Worm (Caenorhabditis elegans) whole organism, mixed stage, embryonic: ENCODE measurements around the gene T26G10.3.

ENCODE experiments used
- M03D4.4 ChIP-seq: sonication (generic microtip); optimal IDR thresholded peaks from 2 replicates; lab custom pipeline; 2017; ENCODE audit warnings: mild to moderate bottlenecking, missing genetic modification characterization, missing compliant biosample characterization
- ceh-39 ChIP-seq: fragments of 150-350 bp; optimal IDR thresholded peaks from 2 replicates; lab custom pipeline; 2014; ENCODE audit warnings: missing biosample characterization, missing genetic modification characterization
- ceh-43 ChIP-seq: fragments of 200-800 bp; sonication (Bioruptor generic); optimal IDR thresholded peaks from 2 replicates; lab custom pipeline; 2018; ENCODE audit warnings: mild to moderate bottlenecking, missing genetic modification characterization, moderate library complexity, missing compliant biosample characterization
- ceh-83 ChIP-seq: fragments of 200-800 bp; sonication (Bioruptor generic); optimal IDR thresholded peaks from 2 replicates; lab custom pipeline; 2018; ENCODE audit warnings: mild to moderate bottlenecking, missing genetic modification characterization, missing compliant biosample characterization
- ces-1 ChIP-seq: fragments of 150-350 bp; optimal IDR thresholded peaks from 2 replicates; lab custom pipeline; 2014; ENCODE audit warnings: missing biosample characterization, missing genetic modification reagents, missing genetic modification characterization
- cnd-1 ChIP-seq: fragments of 200-800 bp; sonication (Bioruptor generic); optimal IDR thresholded peaks from 2 replicates; lab custom pipeline; 2018; ENCODE audit warnings: mild to moderate bottlenecking, missing genetic modification characterization, missing compliant biosample characterization
- drap-1 ChIP-seq: fragments of 200-800 bp; sonication (Bioruptor generic); optimal IDR thresholded peaks from 3 replicates; lab custom pipeline; 2018; ENCODE audit warnings: mild to moderate bottlenecking, missing genetic modification characterization, missing compliant biosample characterization
- elt-1 ChIP-seq: sonication (generic microtip); optimal IDR thresholded peaks from 2 replicates; lab custom pipeline; 2017; ENCODE audit warnings: missing genetic modification characterization, mild to moderate bottlenecking, missing compliant biosample characterization, antibody characterized with exemption, moderate library complexity, borderline replicate concordance; ENCODE audit not compliant: insufficient read depth
- elt-3 ChIP-seq: fragments of 150-350 bp; optimal IDR thresholded peaks from 2 replicates; lab custom pipeline; 2014; ENCODE audit warnings: missing biosample characterization, missing genetic modification characterization
- ham-2 ChIP-seq: fragments of 200-800 bp; sonication (Bioruptor generic); optimal IDR thresholded peaks from 2 replicates; lab custom pipeline; 2018; ENCODE audit warnings: mild to moderate bottlenecking, missing genetic modification characterization, missing compliant biosample characterization
- hlh-1 ChIP-seq: fragments of 150-350 bp; optimal IDR thresholded peaks from 2 replicates; lab custom pipeline; 2014; ENCODE audit warnings: missing biosample characterization, missing genetic modification reagents, missing genetic modification characterization
- lin-32 ChIP-seq: fragments of 200-800 bp; sonication (Bioruptor generic); optimal IDR thresholded peaks from 2 replicates; lab custom pipeline; 2018; ENCODE audit warnings: mild to moderate bottlenecking, missing genetic modification characterization, missing compliant biosample characterization
- lsy-2 ChIP-seq: fragments of 150-350 bp; optimal IDR thresholded peaks from 2 replicates; lab custom pipeline; 2014; ENCODE audit warnings: missing biosample characterization, missing genetic modification characterization
- mab-5 ChIP-seq: fragments of 150-350 bp; optimal IDR thresholded peaks from 2 replicates; lab custom pipeline; 2014; ENCODE audit warnings: missing biosample characterization, missing genetic modification characterization
- mep-1 ChIP-seq: fragments of 150-350 bp; optimal IDR thresholded peaks from 2 replicates; lab custom pipeline; 2017; ENCODE audit warnings: missing biosample characterization, missing genetic modification reagents, missing genetic modification characterization, inconsistent platforms
- mls-2 ChIP-seq: sonication (generic microtip); optimal IDR thresholded peaks from 2 replicates; lab custom pipeline; 2016; ENCODE audit warnings: mild to moderate bottlenecking, missing genetic modification characterization, moderate library complexity, missing compliant biosample characterization
- nhr-12 ChIP-seq: fragments of 150-350 bp; optimal IDR thresholded peaks from 2 replicates; lab custom pipeline; 2014; ENCODE audit warnings: missing biosample characterization, missing genetic modification characterization
- nhr-2 ChIP-seq: fragments of 150-350 bp; optimal IDR thresholded peaks from 2 replicates; lab custom pipeline; 2014; ENCODE audit warnings: missing biosample characterization, missing genetic modification characterization
- nhr-237 ChIP-seq: fragments of 150-350 bp; optimal IDR thresholded peaks from 2 replicates; lab custom pipeline; 2014; ENCODE audit warnings: missing biosample characterization, missing genetic modification characterization
- nhr-28 ChIP-seq: fragments of 150-350 bp; optimal IDR thresholded peaks from 2 replicates; lab custom pipeline; 2014; ENCODE audit warnings: missing biosample characterization, missing genetic modification characterization
- pha-4 ChIP-seq: fragments of 150-350 bp; optimal IDR thresholded peaks from 2 replicates; lab custom pipeline; 2018; ENCODE audit warnings: missing biosample characterization, missing genetic modification reagents, missing genetic modification characterization
- sem-2 ChIP-seq: fragments of 200-800 bp; sonication (Bioruptor generic); optimal IDR thresholded peaks from 2 replicates; lab custom pipeline; 2018; ENCODE audit warnings: mild to moderate bottlenecking, missing genetic modification characterization, missing compliant biosample characterization
- snpc-4 ChIP-seq: fragments of 150-350 bp; optimal IDR thresholded peaks from 2 replicates; lab custom pipeline; 2014; ENCODE audit warnings: missing biosample characterization, missing genetic modification characterization
- sptf-1 ChIP-seq: sonication (generic microtip); optimal IDR thresholded peaks from 2 replicates; lab custom pipeline; 2017; ENCODE audit warnings: mild to moderate bottlenecking, missing genetic modification characterization, moderate library complexity, missing compliant biosample characterization
- tbx-8 ChIP-seq: fragments of 200-800 bp; sonication (Bioruptor generic); optimal IDR thresholded peaks from 2 replicates; lab custom pipeline; 2018; ENCODE audit warnings: mild to moderate bottlenecking, missing genetic modification characterization, moderate library complexity, missing compliant biosample characterization
- unc-120 ChIP-seq: sonication (generic microtip); optimal IDR thresholded peaks from 2 replicates; lab custom pipeline; 2017; ENCODE audit warnings: missing genetic modification characterization, missing compliant biosample characterization; ENCODE audit not compliant: poor library complexity, severe bottlenecking
- unc-62 ChIP-seq: fragments of 150-350 bp; optimal IDR thresholded peaks from 2 replicates; lab custom pipeline; 2014; ENCODE audit warnings: missing biosample characterization, missing genetic modification reagents, missing genetic modification characterization
- zip-8 ChIP-seq: fragments of 150-350 bp; optimal IDR thresholded peaks from 2 replicates; lab custom pipeline; 2014; ENCODE audit warnings: missing biosample characterization, missing genetic modification characterization
- ztf-11 ChIP-seq: fragments of 150-350 bp; optimal IDR thresholded peaks from 2 replicates; lab custom pipeline; 2014; ENCODE audit warnings: missing biosample characterization, missing genetic modification characterization

T26G10.3 gene

ce11 chrIII:9393114-9393780 is 20.0 kb downstream of the T26G10.3 start, which contains the start of the genes gpr-2 and rgr-1:
TSS of gene gpr-2 (minus strand) at chrIII:9393164.
TSS of gene rgr-1 (plus strand) at chrIII:9393730.
- TF ChIP-seq lsy-2 (tag; lab: Kevin White, UChicago) (peak; percentile 20), ces-1 (GFP tag; lab: Kevin White, UChicago) (peak; percentile 45), tbx-8 (GFP tag; lab: Kevin White, UChicago) (no peak), mep-1 (tag; lab: Kevin White, UChicago) (peak; percentile 13), pha-4 (tag; lab: Kevin White, UChicago) (peak; percentile 18)

DNA sequence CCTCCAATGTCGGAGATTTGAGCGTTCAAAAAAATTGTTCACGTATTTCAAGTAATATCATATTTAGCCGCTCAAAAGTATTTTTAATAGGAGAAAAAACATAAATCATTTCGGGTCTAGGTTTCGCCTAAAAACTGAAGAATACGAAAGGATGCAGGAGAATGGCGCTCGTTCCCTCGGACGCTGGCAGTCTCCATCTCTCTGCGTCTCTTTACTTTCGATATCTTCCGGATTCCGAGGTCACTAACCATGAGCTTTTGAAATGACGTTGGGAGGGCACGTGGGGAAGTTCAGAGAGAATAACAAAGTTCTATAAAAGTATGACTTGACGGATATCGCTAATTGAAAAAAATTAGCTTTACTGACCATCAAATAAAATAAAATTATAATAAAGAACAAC is 22.3 kb downstream of the T26G10.3 start:
- no peak for TF ChIP-seq drap-1 (GFP tag; lab: Kevin White, UChicago)
- TF ChIP-seq zip-8 (tag; lab: Kevin White, UChicago), result no peak

ce11 chrIII:9390007-9390406 is 23.2 kb downstream of the T26G10.3 start, which contains the start of gene slc-17.2:
TSS of gene slc-17.2 (minus strand) at chrIII:9390107.
- TF ChIP-seq zip-8 (tag; lab: Kevin White, UChicago) (no peak), ceh-43 (GFP tag; lab: Kevin White, UChicago) (no peak), cnd-1 (no peak), nhr-28 (tag; lab: Kevin White, UChicago) (no peak), ztf-11 (tag; lab: Kevin White, UChicago) (no peak), sem-2 (GFP tag; lab: Kevin White, UChicago) (no peak), ces-1 (GFP tag; lab: Kevin White, UChicago) (no peak), ceh-83 (GFP tag; lab: Kevin White, UChicago) (no peak), sptf-1 (no peak)

DNA sequence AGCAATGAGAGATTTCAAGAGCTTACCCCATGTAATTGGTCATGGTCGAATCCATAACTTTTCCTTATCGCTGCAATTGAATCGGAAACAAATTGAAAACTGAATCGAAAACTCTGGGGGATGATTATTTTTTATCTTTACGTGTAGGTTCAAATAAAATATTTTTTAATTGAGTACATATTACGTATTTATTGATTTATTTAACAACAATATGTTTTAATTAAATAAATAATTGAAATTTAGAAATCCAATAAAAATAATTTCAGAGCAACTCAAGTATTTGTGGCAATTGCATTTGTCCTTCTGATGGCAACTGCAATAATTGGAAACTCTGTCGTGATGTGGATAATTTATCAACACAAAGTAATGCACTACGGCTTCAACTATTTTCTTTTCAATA is 27.7 kb downstream of the T26G10.3 start, which contains the start of gene C38C10.3:
Gene C38C10.3, minus strand, starts transcription at position 101 of the 400 bp plus-strand sequence.
- TF ChIP-seq nhr-12 (tag; lab: Kevin White, UChicago), result no peak
- TF ChIP-seq mab-5 (tag; lab: Kevin White, UChicago), result no peak
- TF ChIP-seq lin-32 (GFP tag; lab: Kevin White, UChicago), result no peak
- no peak for TF ChIP-seq mls-2 (tag; lab: Kevin White, UChicago)
- TF ChIP-seq snpc-4 (tag; lab: Kevin White, UChicago), result no peak
- no peak for TF ChIP-seq nhr-237
- TF ChIP-seq tbx-8 (GFP tag; lab: Kevin White, UChicago), result no peak
- TF ChIP-seq elt-1 (tag; lab: Kevin White, UChicago), result no peak
- no peak for TF ChIP-seq hlh-1
- no peak for TF ChIP-seq unc-62 (GFP tag; lab: Kevin White, UChicago)
- TF ChIP-seq, all 35 proteins: peak for 0

DNA sequence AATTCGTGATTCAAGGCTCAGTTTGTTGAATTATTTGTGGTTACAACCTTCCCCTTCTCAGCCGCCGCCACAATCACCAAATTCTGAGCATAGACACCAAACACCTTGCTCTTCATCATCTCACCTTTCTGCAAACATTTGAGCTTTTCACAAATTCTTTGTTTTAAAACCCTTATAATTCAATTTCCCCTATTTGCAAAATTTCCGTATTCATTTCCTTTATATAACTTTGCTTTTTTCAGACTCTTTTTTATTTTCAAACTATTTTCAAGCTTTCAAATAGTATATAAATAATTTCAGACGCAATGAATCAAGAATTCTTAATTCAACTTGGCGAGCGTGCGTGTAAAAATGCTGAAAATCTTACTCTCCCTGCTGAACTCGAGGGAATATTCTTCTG is 29.7 kb downstream of the T26G10.3 start, which contains the start of gene tkr-1:
Gene tkr-1, plus strand, starts transcription at position 301 of the 400 bp plus-strand sequence.
- TF ChIP-seq elt-3 (tag; lab: Kevin White, UChicago) (no peak), elt-1 (tag; lab: Kevin White, UChicago) (no peak), ham-2 (GFP tag; lab: Kevin White, UChicago) (no peak), mab-5 (tag; lab: Kevin White, UChicago) (no peak), ces-1 (GFP tag; lab: Kevin White, UChicago) (no peak), ztf-11 (tag; lab: Kevin White, UChicago) (no peak), zip-8 (tag; lab: Kevin White, UChicago) (no peak), unc-120 (tag; lab: Kevin White, UChicago) (no peak), drap-1 (GFP tag; lab: Kevin White, UChicago) (no peak), nhr-2 (tag; lab: Kevin White, UChicago) (no peak), tbx-8 (GFP tag; lab: Kevin White, UChicago) (no peak), pha-4 (tag; lab: Kevin White, UChicago) (no peak)
- TF ChIP-seq, all 35 proteins: peak for 0

DNA sequence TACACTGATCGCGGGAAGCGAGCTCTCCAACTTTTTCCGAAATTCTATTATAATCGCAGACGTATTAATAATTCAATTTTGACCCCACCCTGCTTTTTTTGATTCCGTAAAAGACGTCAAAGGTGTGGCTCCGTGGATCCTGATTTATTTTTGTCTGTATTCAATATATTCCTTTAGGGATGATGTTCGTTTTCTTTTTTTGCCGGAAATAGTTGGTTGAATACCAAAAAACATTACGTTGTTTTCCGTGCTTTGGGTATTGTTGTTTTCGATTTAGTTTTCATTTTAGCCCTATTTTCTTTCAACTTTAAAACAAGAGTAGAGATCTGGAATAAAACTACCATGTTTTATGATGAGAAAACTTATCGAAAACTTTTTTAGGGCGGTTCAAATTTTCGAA is 36.5 kb downstream of the T26G10.3 start:
- TF ChIP-seq M03D4.4 (no peak), mls-2 (tag; lab: Kevin White, UChicago) (no peak), ces-1 (GFP tag; lab: Kevin White, UChicago) (no peak), ceh-39 (tag; lab: Kevin White, UChicago) (no peak)
